Worm (Caenorhabditis elegans): ENCODE results near the gene Y41D4B.1.

DNA sequence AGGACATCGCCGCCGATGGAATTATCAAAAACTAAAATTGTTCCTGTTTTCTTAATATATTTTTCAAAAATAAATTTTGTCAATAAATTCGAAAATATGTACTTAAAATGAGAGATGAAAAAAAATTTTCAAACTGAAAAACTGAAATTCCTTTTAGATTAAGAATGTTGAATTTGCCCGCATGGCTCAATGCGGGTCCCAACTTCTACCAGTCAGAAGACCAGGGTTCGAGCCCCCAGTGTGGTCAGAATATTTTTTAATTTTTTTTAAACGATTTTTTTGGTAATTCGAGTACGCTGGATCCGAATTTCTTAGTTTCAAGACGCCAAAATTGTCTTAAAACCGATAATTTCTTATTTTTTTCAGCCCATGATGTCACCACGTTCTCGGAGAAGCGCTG, 35.2 kb upstream of the Y41D4B.1 start:
- no peak for TF ChIP-seq odd-2 (tag; optimal IDR thresholded peaks at IDR 0.05)
- no peak for TF ChIP-seq unc-42 (tag; optimal IDR thresholded peaks at IDR 0.05)
- no peak for TF ChIP-seq C08G9.2 (tag; optimal IDR thresholded peaks at IDR 0.05)
- no peak for TF ChIP-seq ama-1 (optimal IDR thresholded peaks at IDR 0.05)
- TF ChIP-seq dmd-4 (tag; optimal IDR thresholded peaks at IDR 0.05; ENCODE audit: borderline replicate concordance): no peak
- TF ChIP-seq tbx-2 (tag; optimal IDR thresholded peaks at IDR 0.05): no peak
- TF ChIP-seq sdc-2 (tag; optimal IDR thresholded peaks at IDR 0.05): no peak
- TF ChIP-seq sox-2 (GFP tag; IDR thresholded peaks at IDR 0.05): no peak
- no peak for TF ChIP-seq fax-1 (tag; optimal IDR thresholded peaks at IDR 0.05)
- TF ChIP-seq F13H6.1 (tag; optimal IDR thresholded peaks at IDR 0.05): no peak
- TF ChIP-seq K02D7.2 (tag; optimal IDR thresholded peaks at IDR 0.05): no peak
- no peak for TF ChIP-seq pqm-1 (tag; optimal IDR thresholded peaks at IDR 0.05)
- no peak for TF ChIP-seq nhr-11 (tag; optimal IDR thresholded peaks at IDR 0.05)
- TF ChIP-seq sox-4 (tag; optimal IDR thresholded peaks at IDR 0.05): no peak
